Fruit fly (Drosophila melanogaster): ENCODE measurements around the gene CG11878.
A peak's percentile ranks its signal among the peaks of the same experiment; 100 is the strongest.

The CG11878 gene

DNA sequence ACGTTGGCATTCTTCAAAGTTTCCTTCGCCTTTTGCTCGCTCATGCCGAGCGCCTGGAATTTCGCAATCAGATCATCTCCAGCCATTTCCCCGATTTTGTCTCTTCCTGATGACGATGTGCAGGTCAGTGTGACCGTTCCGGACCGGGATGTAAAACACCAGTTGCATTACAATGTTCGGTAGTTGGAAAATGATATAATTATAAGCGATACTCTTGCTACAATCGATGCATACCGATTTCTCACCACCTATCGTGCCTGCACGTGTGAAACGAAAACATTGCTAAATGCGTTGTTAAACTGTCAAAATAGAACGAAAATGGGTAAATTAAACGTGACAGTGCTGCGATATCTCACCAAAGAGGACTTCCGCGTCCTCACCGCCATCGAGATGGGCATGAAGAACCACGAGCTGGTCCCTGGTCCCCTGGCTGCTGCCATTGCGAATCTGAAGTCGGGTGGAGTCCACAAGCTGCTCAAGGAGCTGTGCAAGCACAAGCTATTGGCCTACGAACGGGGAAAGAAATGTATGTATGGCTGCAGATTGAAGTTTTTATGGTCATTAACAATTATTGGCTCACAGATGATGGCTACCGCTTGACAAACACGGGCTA, 7.9 kb upstream of the CG11878 start, which contains the start of the genes GlnRS and RIOK2 (continued):
- TF ChIP-seq crp (GFP tag; optimal IDR thresholded peaks at IDR 0.05), result peak in 1 of 2 experiments; percentile 63
- TF ChIP-seq Hr78 (GFP tag; optimal IDR thresholded peaks at IDR 0.05), result peak in 1 of 2 experiments; percentile 41
- peak; percentile 55 for TF ChIP-seq bigmax (GFP tag; optimal IDR thresholded peaks at IDR 0.05)

DNA sequence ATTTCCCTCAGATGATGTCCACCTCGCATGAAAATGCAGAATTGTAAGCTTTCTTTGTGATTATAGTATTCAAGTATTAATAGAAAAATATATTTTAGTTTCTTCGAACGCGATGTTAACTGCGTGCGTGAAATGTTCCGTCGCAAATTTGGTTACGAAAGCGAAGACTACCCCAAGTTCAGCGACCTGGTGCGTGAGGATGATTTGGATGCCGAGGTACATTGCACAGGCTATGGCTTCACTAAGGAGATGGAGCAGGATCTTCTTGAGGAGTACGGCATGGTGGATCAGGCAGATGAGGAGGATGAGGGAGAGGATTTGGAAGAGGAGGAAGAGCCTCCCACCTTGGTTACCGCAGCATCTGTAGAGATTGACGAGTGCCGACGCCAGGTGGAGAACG, 6.9 kb upstream of the CG11878 start:
- no peak for TF ChIP-seq dpn (GFP tag; optimal IDR thresholded peaks at IDR 0.05)
- peak; percentile 92 for TF ChIP-seq Ets65A (GFP tag)
- no peak for TF ChIP-seq pan (optimal IDR thresholded peaks at IDR 0.05)
- TF ChIP-seq pan (GFP tag; optimal IDR thresholded peaks at IDR 0.05 in 1 of 2, IDR thresholded peaks at IDR 0.05 in 1 of 2), result no peak

DNA sequence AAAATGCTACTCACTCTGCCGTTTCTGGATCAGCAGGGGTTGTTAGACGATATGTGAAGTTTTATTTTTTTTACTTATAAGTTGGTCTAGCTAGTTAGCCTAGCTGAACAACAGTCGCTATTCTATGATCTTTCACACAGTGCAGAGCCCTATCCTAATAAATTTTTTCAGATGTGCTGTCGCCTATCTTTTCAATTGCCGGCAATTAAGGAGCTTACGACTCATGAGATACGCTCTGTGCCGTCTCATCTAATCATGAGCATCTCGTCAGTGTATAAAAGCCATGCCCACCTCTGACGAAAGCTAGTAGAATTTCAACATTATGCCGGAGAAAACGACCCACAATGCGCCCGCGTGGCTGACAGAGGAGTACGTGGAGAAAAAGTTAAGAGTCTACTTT, 3.7 kb upstream of the CG11878 start, which contains the start of the genes CG11889 and CG11891:
Gene CG11889, plus strand, starts transcription at position 301 of the 400 bp plus-strand sequence.
Gene CG11891, plus strand, starts transcription at position 301 of the 400 bp plus-strand sequence.
- TF ChIP-seq Med (GFP tag), result peak; percentile 12
- TF ChIP-seq CG9876 (GFP tag; optimal IDR thresholded peaks at IDR 0.05), result no peak

DNA sequence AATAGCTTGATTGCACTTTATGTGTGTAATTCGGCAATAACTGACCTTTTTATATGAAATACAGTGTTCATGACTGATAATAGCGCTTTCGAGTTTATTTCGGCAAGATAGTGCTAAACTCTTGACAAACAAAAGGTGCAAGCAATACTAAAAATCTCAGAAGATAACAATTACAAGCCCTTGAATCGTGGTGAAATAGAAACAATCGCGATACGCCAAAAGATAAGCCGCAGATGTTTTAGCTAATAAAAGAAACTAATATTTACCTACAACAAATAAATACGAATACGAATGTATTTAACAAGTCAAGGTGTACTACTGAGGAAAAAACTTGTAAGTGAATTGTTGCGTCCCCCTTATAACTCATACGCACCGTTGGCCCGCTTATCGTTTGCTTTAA, 1.6 kb downstream of the CG11878 start:
- TF ChIP-seq dan (GFP tag; IDR thresholded peaks at IDR 0.05), result no peak
- TF ChIP-seq CG6272 (GFP tag; IDR thresholded peaks at IDR 0.05), result no peak
- TF ChIP-seq CG13424 (tag; optimal IDR thresholded peaks at IDR 0.05), result peak; percentile 36
- no peak for TF ChIP-seq ranshi (GFP tag; IDR thresholded peaks at IDR 0.05)
- no peak for TF ChIP-seq stwl (tag; optimal IDR thresholded peaks at IDR 0.05)
- no peak for TF ChIP-seq CG6654 (GFP tag; optimal IDR thresholded peaks at IDR 0.05)
- no peak for TF ChIP-seq CG8388 (GFP tag; optimal IDR thresholded peaks at IDR 0.05)
- no peak for TF ChIP-seq CG2199 (GFP tag; IDR thresholded peaks at IDR 0.05)
- peak; percentile 46 for TF ChIP-seq HmgZ (tag; optimal IDR thresholded peaks at IDR 0.05)
- no peak for TF ChIP-seq Sry-δ (GFP tag; optimal IDR thresholded peaks at IDR 0.05)
- no peak for TF ChIP-seq Bdp1 (GFP tag; optimal IDR thresholded peaks at IDR 0.05)
- TF ChIP-seq CG12769 (tag; optimal IDR thresholded peaks at IDR 0.05), result peak; percentile 42
- no peak for TF ChIP-seq p53 (GFP tag; optimal IDR thresholded peaks at IDR 0.05)
- TF ChIP-seq corto (GFP tag; optimal IDR thresholded peaks at IDR 0.05), result no peak
- no peak for TF ChIP-seq maf-S (GFP tag; optimal IDR thresholded peaks at IDR 0.05)
- TF ChIP-seq Ets65A (GFP tag), result peak; percentile 29
- no peak for TF ChIP-seq twi (tag; optimal IDR thresholded peaks at IDR 0.05)
- peak; percentile 27 for TF ChIP-seq CG8924 (tag; optimal IDR thresholded peaks at IDR 0.05)
- TF ChIP-seq caup (GFP tag; optimal IDR thresholded peaks at IDR 0.05; ENCODE audit: severe bottlenecking), result peak; percentile 65
- TF ChIP-seq CG2678 (tag; optimal IDR thresholded peaks at IDR 0.05), result peak; percentile 65
- TF ChIP-seq pho (GFP tag; optimal IDR thresholded peaks at IDR 0.05), result no peak
- no peak for TF ChIP-seq CG1602 (GFP tag; optimal IDR thresholded peaks at IDR 0.05)
- TF ChIP-seq lmd (GFP tag; IDR thresholded peaks at IDR 0.05), result no peak
- TF ChIP-seq CG6254 (GFP tag; optimal IDR thresholded peaks at IDR 0.05), result no peak
- no peak for TF ChIP-seq CG4282 (GFP tag; optimal IDR thresholded peaks at IDR 0.05)
- peak; percentile 34 for TF ChIP-seq schlank (tag; optimal IDR thresholded peaks at IDR 0.05)
- TF ChIP-seq Ptx1 (GFP tag; IDR thresholded peaks at IDR 0.05), result no peak
- TF ChIP-seq Elba2 (GFP tag; optimal IDR thresholded peaks at IDR 0.05), result no peak
- no peak for TF ChIP-seq kni (GFP tag; optimal IDR thresholded peaks at IDR 0.05)
- TF ChIP-seq CG42726 (GFP tag; IDR thresholded peaks at IDR 0.05; ENCODE audit: partially characterized antibody), result no peak
- TF ChIP-seq CG30403 (GFP tag; optimal IDR thresholded peaks at IDR 0.05), result no peak
- no peak for TF ChIP-seq H15 (GFP tag; IDR thresholded peaks at IDR 0.05)
- TF ChIP-seq B-H2 (GFP tag; optimal IDR thresholded peaks at IDR 0.05), result peak; percentile 36
- no peak for TF ChIP-seq CG30431 (GFP tag; optimal IDR thresholded peaks at IDR 0.05)
- no peak for TF ChIP-seq Asciz (GFP tag; optimal IDR thresholded peaks at IDR 0.05)
- TF ChIP-seq CG32532 (GFP tag; IDR thresholded peaks at IDR 0.05), result no peak
- TF ChIP-seq CG3281 (GFP tag; optimal IDR thresholded peaks at IDR 0.05), result peak; percentile 50
